Fruit fly (Drosophila melanogaster): Measurements from ENCODE around the gene CG15531.
A peak's percentile ranks its signal among the peaks of the same experiment; 100 is the strongest.

The CG15531 gene

dm6 chr3R:30170671-30171667, 25.1 kb downstream of the CG15531 start, which contains the start of gene Rsod (continued):
- peak; percentile 66 for TF ChIP-seq gt (GFP tag; IDR thresholded peaks at IDR 0.05)
- TF ChIP-seq pfk (GFP tag; optimal IDR thresholded peaks at IDR 0.05), result no peak
- peak; percentile 14 for TF ChIP-seq gcm (GFP tag; optimal IDR thresholded peaks at IDR 0.05)
- TF ChIP-seq CG8388 (GFP tag; optimal IDR thresholded peaks at IDR 0.05), result peak; percentile 67
- no peak for TF ChIP-seq Dbx (GFP tag; IDR thresholded peaks at IDR 0.05)
- TF ChIP-seq ham (GFP tag; IDR thresholded peaks at IDR 0.05), result no peak
- TF ChIP-seq CG6654 (GFP tag; optimal IDR thresholded peaks at IDR 0.05), result no peak
- TF ChIP-seq chn (GFP tag; optimal IDR thresholded peaks at IDR 0.05), result no peak
- TF ChIP-seq CG34224 (GFP tag; IDR thresholded peaks at IDR 0.05; ENCODE audit: partially characterized antibody), result no peak
- peak; percentile 41 for TF ChIP-seq al (GFP tag; IDR thresholded peaks at IDR 0.05)
- peak; percentile 28; the same call in 1 of the 2 replicates for TF ChIP-seq CG31224 (GFP tag; IDR thresholded peaks at IDR 0.05)
- TF ChIP-seq E2f1 (GFP tag; IDR thresholded peaks at IDR 0.05), result peak; percentile 71
- TF ChIP-seq BtbVII (GFP tag; optimal IDR thresholded peaks at IDR 0.05), result peak; percentile 10
- TF ChIP-seq CG11695 (GFP tag; IDR thresholded peaks at IDR 0.05), result peak; percentile 59; the same call in 2 of the 3 replicates
- TF ChIP-seq ro (GFP tag; IDR thresholded peaks at IDR 0.05), result peak; percentile 42; the same call in 1 of the 2 replicates
- peak; percentile 74; the same call in 2 of the 3 replicates for TF ChIP-seq row (GFP tag; IDR thresholded peaks at IDR 0.05)
- peak; percentile 83 for TF ChIP-seq zfh1 (GFP tag; IDR thresholded peaks at IDR 0.05)
- peak; percentile 31; the same call in 1 of the 2 replicates for TF ChIP-seq CG3847 (GFP tag; IDR thresholded peaks at IDR 0.05)
- TF ChIP-seq CHES-1-like (GFP tag; optimal IDR thresholded peaks at IDR 0.05), result no peak
- TF ChIP-seq trem (tag; optimal IDR thresholded peaks at IDR 0.05), result peak; percentile 37
- peak; percentile 65 for TF ChIP-seq CG12769 (tag; optimal IDR thresholded peaks at IDR 0.05)
- TF ChIP-seq gem (tag; optimal IDR thresholded peaks at IDR 0.05), result peak; percentile 74
- no peak for TF ChIP-seq Hand (GFP tag; optimal IDR thresholded peaks at IDR 0.05)
- peak; percentile 74 for TF ChIP-seq esg (GFP tag; conservative IDR thresholded peaks at IDR 0.05)
- TF ChIP-seq hb (GFP tag; IDR thresholded peaks at IDR 0.05; ENCODE audit: partially characterized antibody), result no peak
- TF ChIP-seq CG2678 (tag; optimal IDR thresholded peaks at IDR 0.05), result peak; percentile 63
- TF ChIP-seq Adf1 (GFP tag; IDR thresholded peaks at IDR 0.05), result no peak
- peak; percentile 26 for TF ChIP-seq CG30431 (GFP tag; optimal IDR thresholded peaks at IDR 0.05)
- TF ChIP-seq CG30403 (GFP tag; optimal IDR thresholded peaks at IDR 0.05), result peak; percentile 49
- peak; percentile 39 for TF ChIP-seq CG12659 (GFP tag; optimal IDR thresholded peaks at IDR 0.05)
- no peak for TF ChIP-seq TFAM (GFP tag; optimal IDR thresholded peaks at IDR 0.05)
- TF ChIP-seq CG17912 (GFP tag; optimal IDR thresholded peaks at IDR 0.05), result no peak
- TF ChIP-seq zen2 (GFP tag; IDR thresholded peaks at IDR 0.05; ENCODE audit: partially characterized antibody), result no peak
- TF ChIP-seq br (optimal IDR thresholded peaks at IDR 0.05), result no peak
- no peak for TF ChIP-seq kah (GFP tag; optimal IDR thresholded peaks at IDR 0.05)
- peak; percentile 60 for TF ChIP-seq toy (GFP tag; IDR thresholded peaks at IDR 0.05)
- TF ChIP-seq Neu2 (GFP tag; optimal IDR thresholded peaks at IDR 0.05; ENCODE audit: borderline replicate concordance), result no peak
- TF ChIP-seq Med (GFP tag), result peak; percentile 68
- no peak for TF ChIP-seq sna (GFP tag; IDR thresholded peaks at IDR 0.05; ENCODE audit: partially characterized antibody)
- no peak for TF ChIP-seq CG10462 (GFP tag; optimal IDR thresholded peaks at IDR 0.05)
- TF ChIP-seq ash1 (GFP tag; optimal IDR thresholded peaks at IDR 0.05), result no peak
- no peak for TF ChIP-seq NC2α (GFP tag; optimal IDR thresholded peaks at IDR 0.05)
- peak; percentile 70 for TF ChIP-seq seq (GFP tag; IDR thresholded peaks at IDR 0.05)
- peak in 1 of 2 experiments; percentile 25 for TF ChIP-seq crp (GFP tag; optimal IDR thresholded peaks at IDR 0.05)
- peak; percentile 31 for TF ChIP-seq CG17829 (tag; optimal IDR thresholded peaks at IDR 0.05)
- peak; percentile 55 for TF ChIP-seq Jarid2 (GFP tag; optimal IDR thresholded peaks at IDR 0.05)
- peak; percentile 73 for TF ChIP-seq dmrt99B (tag; optimal IDR thresholded peaks at IDR 0.05)
- TF ChIP-seq fru (optimal IDR thresholded peaks at IDR 0.05), result no peak

Data from whole organism, embryonic.